Worm (Caenorhabditis elegans): ENCODE data around the gene T25C12.3.

T25C12.3 gene

ce11 chrX:11499738-11500137, at the start of gene T25C12.3:
T25C12.3 (minus strand) TSS chrX:11499999.
- TF ChIP-seq elt-2 (tag; optimal IDR thresholded peaks at IDR 0.05) (peak; percentile 80), tbx-2 (tag; optimal IDR thresholded peaks at IDR 0.05) (no peak)

ce11 chrX:11548308-11548707, 48.5 kb upstream of the T25C12.3 start, which contains the start of gene mig-2:
mig-2 (plus strand) TSS chrX:11548608.
- TF ChIP-seq nhr-11 (tag; optimal IDR thresholded peaks at IDR 0.05) (no peak), snpc-4 (tag; optimal IDR thresholded peaks at IDR 0.05) (no peak), ceh-82 (tag; optimal IDR thresholded peaks at IDR 0.05) (no peak), pqm-1 (tag; optimal IDR thresholded peaks at IDR 0.05) (no peak), zag-1 (tag; optimal IDR thresholded peaks at IDR 0.05) (no peak), nhr-43 (tag; optimal IDR thresholded peaks at IDR 0.05; ENCODE audit: poor library complexity, severe bottlenecking) (no peak), fkh-2 (tag; optimal IDR thresholded peaks at IDR 0.05) (no peak), ama-1 (optimal IDR thresholded peaks at IDR 0.05) (no peak), nfya-1 (tag; optimal IDR thresholded peaks at IDR 0.05; ENCODE audit: insufficient read depth) (no peak), mdl-1 (tag; optimal IDR thresholded peaks at IDR 0.05) (no peak), pha-4 (tag; optimal IDR thresholded peaks at IDR 0.05) (no peak), aly-2 (tag; optimal IDR thresholded peaks at IDR 0.05) (no peak), lin-15B (tag; optimal IDR thresholded peaks at IDR 0.05) (no peak)

- TF ChIP-seq eor-1 (tag; optimal IDR thresholded peaks at IDR 0.05) (no peak), ztf-11 (tag; optimal IDR thresholded peaks at IDR 0.05) (no peak), elt-1 (tag; optimal IDR thresholded peaks at IDR 0.05) (no peak), ztf-4 (tag; optimal IDR thresholded peaks at IDR 0.05) (no peak), lin-39 (tag; optimal IDR thresholded peaks at IDR 0.05) (peak; percentile 11), hmg-11 (tag; optimal IDR thresholded peaks at IDR 0.05) (no peak), egl-5 (tag; optimal IDR thresholded peaks at IDR 0.05) (peak; percentile 92)
Observed at ce11 chrX:11547442-11548023, 47.7 kb upstream of the T25C12.3 start.

- TF ChIP-seq nhr-25 (tag; optimal IDR thresholded peaks at IDR 0.05) (peak; percentile 85), hmg-11 (tag; optimal IDR thresholded peaks at IDR 0.05) (peak; percentile 78), nhr-23 (tag; optimal IDR thresholded peaks at IDR 0.05) (peak; percentile 33), elt-3 (tag; optimal IDR thresholded peaks at IDR 0.05) (no peak), ztf-11 (tag; optimal IDR thresholded peaks at IDR 0.05) (no peak), elt-2 (tag; optimal IDR thresholded peaks at IDR 0.05) (peak; percentile 78), nhr-67 (tag; optimal IDR thresholded peaks at IDR 0.05) (no peak), ceh-16 (tag; optimal IDR thresholded peaks at IDR 0.05) (no peak), ceh-9 (tag; optimal IDR thresholded peaks at IDR 0.05) (no peak), lin-39 (tag; optimal IDR thresholded peaks at IDR 0.05) (peak; percentile 49), eor-1 (tag; optimal IDR thresholded peaks at IDR 0.05) (no peak), lsy-12 (tag; optimal IDR thresholded peaks at IDR 0.05) (peak; percentile 38), nhr-43 (tag; optimal IDR thresholded peaks at IDR 0.05; ENCODE audit: poor library complexity, severe bottlenecking) (no peak), mdl-1 (tag; optimal IDR thresholded peaks at IDR 0.05) (peak; percentile 4), jun-1 (tag; optimal IDR thresholded peaks at IDR 0.05) (peak; percentile 72), pha-4 (tag; optimal IDR thresholded peaks at IDR 0.05) (peak; percentile 75), mml-1 (tag; optimal IDR thresholded peaks at IDR 0.05) (no peak), pqm-1 (tag; optimal IDR thresholded peaks at IDR 0.05) (peak; percentile 85), ceh-28 (tag; optimal IDR thresholded peaks at IDR 0.05) (peak; percentile 69), nfya-1 (tag; optimal IDR thresholded peaks at IDR 0.05; ENCODE audit: insufficient read depth) (peak; percentile 66), ZK546.5 (tag; optimal IDR thresholded peaks at IDR 0.05) (no peak), fos-1 (tag; optimal IDR thresholded peaks at IDR 0.05) (peak; percentile 61), egl-5 (tag; optimal IDR thresholded peaks at IDR 0.05) (peak; percentile 55)
Observed at ce11 chrX:11546445-11547275, 46.9 kb upstream of the T25C12.3 start, which contains the start of gene selt-1.1. selt-1.1 (minus strand) TSS chrX:11546495.
